Worm (Caenorhabditis elegans): Measurements from ENCODE around the gene ZK622.1.

The ZK622.1 gene

DNA sequence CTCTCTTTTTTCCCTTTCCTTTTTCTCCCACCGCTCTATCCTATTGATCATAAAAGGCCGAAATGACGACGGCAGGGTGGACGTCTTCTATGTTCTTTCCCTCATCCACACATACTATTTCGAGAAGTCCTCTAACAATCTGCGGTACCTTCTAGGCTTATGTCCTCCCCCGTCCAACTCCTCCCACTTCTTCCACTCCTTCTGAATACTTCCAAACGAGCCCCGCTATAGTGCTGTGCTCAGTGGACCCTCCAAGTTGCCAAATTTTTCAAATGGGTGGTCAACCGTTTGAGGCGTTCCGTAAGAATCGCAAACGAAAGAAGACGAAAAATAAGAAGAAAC lies 42.4 kb downstream of the ZK622.1 start (continued):
- TF ChIP-seq hlh-30 (tag; optimal IDR thresholded peaks at IDR 0.05; ENCODE audit: insufficient read depth) (no peak), ceh-22 (tag; optimal IDR thresholded peaks at IDR 0.05) (no peak), ceh-18 (tag; optimal IDR thresholded peaks at IDR 0.05) (no peak)

DNA sequence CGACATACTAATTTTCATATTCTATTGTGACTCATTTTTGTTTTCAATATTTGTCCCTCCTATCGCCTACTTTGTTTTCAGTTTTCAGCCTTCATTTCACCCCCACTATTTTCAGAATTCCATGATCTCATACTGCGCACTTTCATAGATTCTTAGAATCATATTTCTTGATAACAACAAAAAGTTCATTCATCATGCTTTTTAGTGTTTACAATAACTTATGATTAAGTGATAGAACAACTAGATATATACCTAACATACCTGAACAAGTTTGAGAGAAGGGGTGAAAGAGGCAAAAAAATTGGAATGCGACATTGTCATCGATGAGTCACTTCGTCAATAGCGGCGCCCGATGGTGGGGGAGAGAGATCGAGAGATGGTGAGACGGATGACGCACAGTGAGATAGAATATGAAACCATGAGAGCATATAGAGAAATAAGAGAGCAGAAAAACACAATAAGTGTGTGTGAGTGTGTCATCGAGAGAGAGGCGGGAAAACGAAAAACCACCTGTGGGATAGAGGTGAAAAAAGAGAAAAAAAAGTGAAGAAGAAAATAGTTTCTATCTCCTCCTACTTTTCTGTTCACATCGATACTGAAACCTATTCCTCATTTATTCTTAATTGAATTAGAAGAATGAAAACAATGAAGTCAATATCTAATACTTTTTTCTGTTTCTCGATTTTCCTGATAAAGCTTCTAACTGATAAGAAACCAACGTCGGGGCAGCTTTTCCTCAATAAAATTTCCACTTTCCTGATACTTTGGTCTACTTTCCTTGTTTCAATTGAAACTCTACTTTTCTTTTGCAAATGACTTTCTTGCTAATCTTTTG lies 43.3 kb downstream of the ZK622.1 start:
- TF ChIP-seq ztf-16 (tag; optimal IDR thresholded peaks at IDR 0.05) (no peak), unc-86 (tag; optimal IDR thresholded peaks at IDR 0.05) (no peak), eyg-1 (tag; optimal IDR thresholded peaks at IDR 0.05) (no peak), pros-1 (tag; optimal IDR thresholded peaks at IDR 0.05) (no peak), ceh-6 (GFP tag; optimal IDR thresholded peaks at IDR 0.05) (no peak), fkh-6 (tag; optimal IDR thresholded peaks at IDR 0.05) (no peak), syd-9 (tag; optimal IDR thresholded peaks at IDR 0.05) (no peak), elt-2 (tag; optimal IDR thresholded peaks at IDR 0.05) (peak; percentile 64), lin-11 (tag; optimal IDR thresholded peaks at IDR 0.05) (no peak), ceh-18 (tag; optimal IDR thresholded peaks at IDR 0.05) (peak; percentile 71), ama-1 (optimal IDR thresholded peaks at IDR 0.05) (peak; percentile 15), T23F11.4 (GFP tag; optimal IDR thresholded peaks at IDR 0.05) (no peak), ceh-48 (tag; optimal IDR thresholded peaks at IDR 0.05) (no peak), pha-4 (tag; optimal IDR thresholded peaks at IDR 0.05) (no peak), ceh-31 (tag; optimal IDR thresholded peaks at IDR 0.05) (peak; percentile 62), nhr-232 (tag; optimal IDR thresholded peaks at IDR 0.05) (no peak), unc-3 (GFP tag; conservative IDR thresholded peaks at IDR 0.05) (no peak), unc-3 (tag; optimal IDR thresholded peaks at IDR 0.05) (no peak), pax-1 (tag; optimal IDR thresholded peaks at IDR 0.05) (no peak), ceh-34 (tag; optimal IDR thresholded peaks at IDR 0.05) (peak; percentile 33), odd-2 (tag; optimal IDR thresholded peaks at IDR 0.05) (no peak), K02D7.2 (tag; optimal IDR thresholded peaks at IDR 0.05) (no peak), ceh-9 (tag; optimal IDR thresholded peaks at IDR 0.05) (no peak), gmeb-2 (tag; optimal IDR thresholded peaks at IDR 0.05) (no peak), elt-4 (tag; optimal IDR thresholded peaks at IDR 0.05) (no peak), unc-42 (tag; optimal IDR thresholded peaks at IDR 0.05) (peak; percentile 52), sdc-2 (tag; optimal IDR thresholded peaks at IDR 0.05) (no peak), C08G9.2 (tag; optimal IDR thresholded peaks at IDR 0.05) (no peak), ceh-24 (tag; optimal IDR thresholded peaks at IDR 0.05) (no peak), Y22D7AL.16 (tag; optimal IDR thresholded peaks at IDR 0.05) (no peak), pha-2 (tag; optimal IDR thresholded peaks at IDR 0.05) (no peak), ceh-30 (tag; optimal IDR thresholded peaks at IDR 0.05) (no peak), ref-2 (tag; optimal IDR thresholded peaks at IDR 0.05) (no peak), nfya-1 (tag; optimal IDR thresholded peaks at IDR 0.05) (peak; percentile 54), hlh-8 (tag; optimal IDR thresholded peaks at IDR 0.05) (no peak), ceh-19 (GFP tag; optimal IDR thresholded peaks at IDR 0.05) (no peak), ets-4 (tag; optimal IDR thresholded peaks at IDR 0.05) (no peak), dmd-4 (tag; optimal IDR thresholded peaks at IDR 0.05; ENCODE audit: borderline replicate concordance) (no peak), npax-4 (tag; optimal IDR thresholded peaks at IDR 0.05) (no peak), ceh-22 (tag; optimal IDR thresholded peaks at IDR 0.05) (no peak), tbx-2 (tag; optimal IDR thresholded peaks at IDR 0.05) (peak; percentile 56), hlh-15 (tag; optimal IDR thresholded peaks at IDR 0.05) (no peak), hlh-30 (tag; optimal IDR thresholded peaks at IDR 0.05; ENCODE audit: insufficient read depth) (no peak), ahr-1 (tag; optimal IDR thresholded peaks at IDR 0.05) (no peak), lim-6 (tag; optimal IDR thresholded peaks at IDR 0.05) (no peak), zip-5 (tag; optimal IDR thresholded peaks at IDR 0.05) (no peak), K09A11.1 (tag; optimal IDR thresholded peaks at IDR 0.05; ENCODE audit: insufficient read depth) (no peak), fkh-10 (GFP tag; optimal IDR thresholded peaks at IDR 0.05) (no peak), rnt-1 (tag; optimal IDR thresholded peaks at IDR 0.05) (no peak), ttx-3 (tag; optimal IDR thresholded peaks at IDR 0.05) (no peak), tbx-7 (tag; optimal IDR thresholded peaks at IDR 0.05) (no peak)

Measured in whole organism, late embryonic.